Fruit fly (Drosophila melanogaster): Measurements from ENCODE around the gene fd3F.
"Not testable (repeated sequence)": the region's sequence is repeated elsewhere in the genome, so short reads cannot be mapped to it uniquely, and the experiment has no call there.

The fd3F gene

DNA sequence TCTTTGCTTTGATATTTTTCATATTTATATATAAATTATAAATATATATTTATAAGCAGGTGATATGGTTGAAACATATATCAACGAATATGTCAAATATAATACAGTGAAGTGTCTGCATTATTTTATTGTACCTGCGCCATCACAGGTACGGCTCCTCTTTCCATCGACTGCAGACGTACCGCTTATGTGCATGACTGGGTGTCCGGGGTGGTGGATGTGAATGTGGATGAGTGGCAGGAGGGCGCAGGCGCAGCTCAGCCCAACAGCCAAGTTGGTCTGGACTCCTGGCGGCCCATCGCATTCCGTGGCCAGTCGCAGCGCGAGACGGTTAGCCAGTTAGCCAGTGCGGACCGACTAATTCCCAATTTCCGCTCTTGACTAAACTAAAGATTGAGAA lies at the start of gene fd3F:
TSS of gene fd3F (plus strand) at position 301 of the 400 bp plus-strand sequence.
- not testable (repeated sequence) for TF ChIP-seq CG7045 (GFP tag; optimal IDR thresholded peaks at IDR 0.05); CG7101 (tag; optimal IDR thresholded peaks at IDR 0.05); tj (GFP tag; optimal IDR thresholded peaks at IDR 0.05)

DNA sequence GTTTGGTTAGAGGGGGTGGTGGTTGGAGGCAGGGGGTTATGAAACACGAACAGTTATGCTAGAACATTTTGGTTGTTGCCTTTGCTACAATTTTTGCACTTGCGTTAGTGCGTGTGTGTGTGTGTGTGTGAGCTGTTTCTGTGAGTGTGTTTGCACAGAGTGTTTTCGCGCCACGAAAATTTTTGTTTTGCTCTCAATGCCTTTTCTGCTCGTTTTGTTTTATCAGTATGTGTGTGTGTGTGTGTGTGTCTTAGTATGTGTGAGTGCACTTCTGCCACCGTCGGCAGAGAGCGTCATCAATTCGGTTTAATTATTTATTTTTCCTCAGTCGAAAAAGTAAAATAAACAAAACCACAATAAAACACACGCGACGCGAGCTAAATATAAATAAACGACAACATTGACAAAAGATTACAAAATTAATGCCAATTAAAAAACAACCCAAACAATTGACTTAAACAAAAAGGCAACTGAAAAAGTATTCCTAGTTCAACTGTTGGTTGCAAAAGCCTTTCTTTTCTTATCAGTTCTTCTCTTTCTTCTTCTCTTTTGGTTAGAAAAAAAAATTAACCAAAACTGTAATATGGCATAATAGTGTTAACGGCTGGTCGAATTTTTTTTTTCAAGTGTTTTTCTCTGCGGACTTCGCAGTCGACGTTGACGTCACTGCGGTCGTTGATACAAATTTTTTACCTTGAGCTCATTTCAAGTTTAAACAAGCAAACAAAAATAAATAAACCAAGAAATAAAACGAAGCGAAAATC lies 40.6 kb upstream of the fd3F start:
- TF ChIP-seq Clk (GFP tag; optimal IDR thresholded peaks at IDR 0.05) (no peak), toe (GFP tag; optimal IDR thresholded peaks at IDR 0.05) (peak; percentile 37), CG11617 (GFP tag; optimal IDR thresholded peaks at IDR 0.05) (peak; percentile 80), CG14711 (tag; optimal IDR thresholded peaks at IDR 0.05) (peak; percentile 39), tj (GFP tag; optimal IDR thresholded peaks at IDR 0.05) (peak; percentile 82), CG12768 (GFP tag; optimal IDR thresholded peaks at IDR 0.05) (peak; percentile 51), CG33017 (tag; optimal IDR thresholded peaks at IDR 0.05) (no peak), cic (GFP tag; optimal IDR thresholded peaks at IDR 0.05) (peak; percentile 40), ovo (GFP tag; optimal IDR thresholded peaks at IDR 0.05) (no peak), Crg-1 (GFP tag; optimal IDR thresholded peaks at IDR 0.05) (peak; percentile 16), pad (GFP tag; optimal IDR thresholded peaks at IDR 0.05) (peak; percentile 43), kay (GFP tag; ENCODE audit: borderline replicate concordance) (peak; percentile 79), CG1620 (GFP tag; optimal IDR thresholded peaks at IDR 0.05) (no peak), CG7045 (GFP tag; optimal IDR thresholded peaks at IDR 0.05) (no peak), Hr96 (GFP tag; optimal IDR thresholded peaks at IDR 0.05) (no peak), bab1 (GFP tag; optimal IDR thresholded peaks at IDR 0.05) (peak; percentile 86), Mnt (GFP tag; optimal IDR thresholded peaks at IDR 0.05) (peak; percentile 31), cnc (optimal IDR thresholded peaks at IDR 0.05) (no peak), CG5204 (GFP tag; optimal IDR thresholded peaks at IDR 0.05) (no peak), CG7101 (tag; optimal IDR thresholded peaks at IDR 0.05) (peak; percentile 48)

DNA sequence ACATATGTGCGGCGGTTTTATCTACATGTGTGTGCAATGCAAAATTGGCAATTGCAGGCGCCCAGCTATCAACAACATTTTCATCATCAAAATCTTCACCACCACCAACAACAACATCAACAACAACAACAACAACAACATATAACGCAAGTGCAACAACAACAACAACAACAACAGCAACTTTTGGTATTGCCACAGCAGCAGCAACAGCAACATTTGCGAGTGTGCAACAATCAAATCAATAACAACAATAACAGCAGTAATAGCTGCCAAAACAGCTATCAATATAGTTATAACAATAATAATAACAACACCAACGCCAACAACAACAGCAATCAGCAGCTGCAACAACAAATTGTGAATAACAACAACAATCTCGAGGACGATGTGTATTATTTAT lies 39.7 kb upstream of the fd3F start:
- no peak for TF ChIP-seq CG14711 (tag; optimal IDR thresholded peaks at IDR 0.05)

DNA sequence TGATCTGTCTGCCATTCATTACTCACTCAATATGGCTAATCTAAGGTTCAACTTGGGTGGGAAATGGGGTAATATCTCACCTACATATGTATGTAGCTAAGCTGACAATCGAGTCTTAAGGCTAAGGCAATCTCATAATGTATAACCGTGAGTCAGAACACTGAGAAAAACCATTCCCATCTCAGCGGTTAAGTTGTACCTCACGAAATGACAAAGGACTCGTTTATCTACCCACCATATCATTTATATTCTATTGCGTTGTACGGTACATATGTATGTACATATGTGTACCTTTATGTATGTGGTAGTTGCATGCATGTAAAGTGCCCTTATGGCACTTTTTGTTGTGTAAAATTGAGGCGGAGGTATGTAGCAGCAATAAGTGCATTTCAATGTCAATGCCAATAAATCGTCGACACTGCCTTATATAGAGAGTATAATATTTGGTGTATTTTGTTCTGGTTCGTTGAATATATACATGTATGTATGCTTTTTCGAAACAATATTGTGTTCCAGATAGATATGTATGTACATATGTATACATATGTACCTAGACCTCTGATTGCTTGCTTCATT lies 39.1 kb upstream of the fd3F start:
- TF ChIP-seq tj (GFP tag; optimal IDR thresholded peaks at IDR 0.05) (peak; percentile 63), bab1 (GFP tag; optimal IDR thresholded peaks at IDR 0.05) (peak; percentile 33), CG11617 (GFP tag; optimal IDR thresholded peaks at IDR 0.05) (no peak), CG1620 (GFP tag; optimal IDR thresholded peaks at IDR 0.05) (no peak), Crg-1 (GFP tag; optimal IDR thresholded peaks at IDR 0.05) (peak; percentile 16), cic (GFP tag; optimal IDR thresholded peaks at IDR 0.05) (no peak)

DNA sequence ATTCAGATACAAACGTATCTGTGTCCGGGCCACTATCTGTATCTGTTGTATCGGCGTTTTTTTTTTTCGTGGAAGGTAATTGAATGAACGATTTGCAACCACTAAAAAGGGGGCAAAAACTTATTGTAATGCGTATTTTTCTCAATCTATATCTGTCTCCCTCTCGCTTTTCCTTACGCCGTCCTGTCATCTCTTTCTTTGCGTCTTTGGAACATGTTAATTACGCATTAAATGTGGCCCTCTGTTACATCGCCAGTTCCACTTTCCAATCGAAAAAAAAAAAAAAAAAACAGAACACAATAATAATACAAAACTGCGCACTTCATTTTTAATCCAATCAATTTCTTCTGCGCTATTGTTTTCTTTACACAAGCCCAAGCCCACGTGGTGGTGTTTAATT lies 37.9 kb upstream of the fd3F start:
- no peak for TF ChIP-seq Crg-1 (GFP tag; optimal IDR thresholded peaks at IDR 0.05)
- no peak for TF ChIP-seq ovo (GFP tag; optimal IDR thresholded peaks at IDR 0.05)
- TF ChIP-seq toe (GFP tag; optimal IDR thresholded peaks at IDR 0.05), result no peak
- TF ChIP-seq kay (GFP tag; ENCODE audit: borderline replicate concordance), result no peak
- no peak for TF ChIP-seq CG7101 (tag; optimal IDR thresholded peaks at IDR 0.05)
- TF ChIP-seq CG11617 (GFP tag; optimal IDR thresholded peaks at IDR 0.05), result no peak
- no peak for TF ChIP-seq bab1 (GFP tag; optimal IDR thresholded peaks at IDR 0.05)
- TF ChIP-seq Hr96 (GFP tag; optimal IDR thresholded peaks at IDR 0.05), result no peak
- TF ChIP-seq Clk (GFP tag; optimal IDR thresholded peaks at IDR 0.05), result no peak
- TF ChIP-seq tj (GFP tag; optimal IDR thresholded peaks at IDR 0.05), result no peak
- no peak for TF ChIP-seq Mnt (GFP tag; optimal IDR thresholded peaks at IDR 0.05)

DNA sequence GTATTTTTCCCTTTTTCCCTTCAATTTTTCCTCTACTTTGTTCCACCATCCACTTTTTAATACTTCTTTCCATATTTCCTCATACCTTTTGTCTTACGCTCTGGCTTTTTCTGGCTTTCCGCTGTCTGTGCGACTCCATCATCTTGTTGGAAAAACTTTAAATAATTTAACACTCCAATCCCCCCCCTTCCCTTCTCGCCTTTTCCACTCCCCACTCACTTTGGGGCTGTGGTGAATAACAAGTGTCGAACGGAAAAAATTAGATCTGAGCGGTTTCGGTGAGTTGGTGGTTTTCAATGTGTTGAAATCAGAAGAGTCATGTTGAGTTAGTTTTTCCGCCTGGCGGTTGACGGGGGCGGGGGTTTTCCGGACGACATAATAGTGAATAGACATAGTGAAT lies 35.0 kb upstream of the fd3F start:
- TF ChIP-seq Hr96 (GFP tag; optimal IDR thresholded peaks at IDR 0.05) (no peak), CG11617 (GFP tag; optimal IDR thresholded peaks at IDR 0.05) (no peak), CG1620 (GFP tag; optimal IDR thresholded peaks at IDR 0.05) (no peak), CG12768 (GFP tag; optimal IDR thresholded peaks at IDR 0.05) (no peak), CG7045 (GFP tag; optimal IDR thresholded peaks at IDR 0.05) (no peak), cnc (optimal IDR thresholded peaks at IDR 0.05) (no peak), CG5204 (GFP tag; optimal IDR thresholded peaks at IDR 0.05) (no peak), CG14711 (tag; optimal IDR thresholded peaks at IDR 0.05) (no peak), pad (GFP tag; optimal IDR thresholded peaks at IDR 0.05) (no peak), bab1 (GFP tag; optimal IDR thresholded peaks at IDR 0.05) (no peak), Mnt (GFP tag; optimal IDR thresholded peaks at IDR 0.05) (no peak), kay (GFP tag; ENCODE audit: borderline replicate concordance) (no peak), CG7101 (tag; optimal IDR thresholded peaks at IDR 0.05) (no peak), ovo (GFP tag; optimal IDR thresholded peaks at IDR 0.05) (no peak), CG33017 (tag; optimal IDR thresholded peaks at IDR 0.05) (no peak), tj (GFP tag; optimal IDR thresholded peaks at IDR 0.05) (no peak), Clk (GFP tag; optimal IDR thresholded peaks at IDR 0.05) (no peak), cic (GFP tag; optimal IDR thresholded peaks at IDR 0.05) (no peak), Crg-1 (GFP tag; optimal IDR thresholded peaks at IDR 0.05) (no peak)

DNA sequence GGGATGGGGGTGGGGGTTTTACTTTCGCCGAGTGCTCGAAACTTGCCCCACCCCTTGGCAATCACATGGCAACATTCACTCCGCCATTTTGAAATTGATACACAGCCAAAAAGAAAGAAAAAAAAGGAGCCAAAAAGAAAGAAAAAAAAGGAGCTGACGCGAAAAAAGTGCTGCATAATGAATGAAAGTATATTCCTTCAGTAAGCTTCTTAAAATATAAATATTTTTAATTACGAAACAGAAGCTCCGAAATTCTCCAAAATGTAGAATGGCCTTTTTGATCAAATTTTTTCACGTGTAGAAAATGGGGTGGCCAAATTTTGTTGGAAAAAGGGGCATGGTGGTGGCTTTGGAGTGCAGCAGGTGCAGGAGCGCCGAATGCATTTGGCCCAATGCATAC lies 33.9 kb upstream of the fd3F start:
- TF ChIP-seq tj (GFP tag; optimal IDR thresholded peaks at IDR 0.05), result peak; percentile 3
- peak; percentile 15 for TF ChIP-seq CG12768 (GFP tag; optimal IDR thresholded peaks at IDR 0.05)
- TF ChIP-seq kay (GFP tag; ENCODE audit: borderline replicate concordance), result no peak
- TF ChIP-seq CG11617 (GFP tag; optimal IDR thresholded peaks at IDR 0.05), result no peak
- TF ChIP-seq Crg-1 (GFP tag; optimal IDR thresholded peaks at IDR 0.05), result no peak
- TF ChIP-seq CG7045 (GFP tag; optimal IDR thresholded peaks at IDR 0.05), result peak; percentile 15
- TF ChIP-seq CG7101 (tag; optimal IDR thresholded peaks at IDR 0.05), result peak; percentile 2
- peak; percentile 24 for TF ChIP-seq CG14711 (tag; optimal IDR thresholded peaks at IDR 0.05)

Measured in whole organism, adult.